Fruit fly (Drosophila melanogaster) whole organism, embryonic: Measurements from ENCODE around the gene CG6901.

Experiments
- ATbp ChIP-seq: fragments of 200-800 bp; sonication (Bioruptor generic); optimal IDR thresholded peaks from 2 replicates; lab custom pipeline; 2017; ENCODE audit warnings: missing biosample characterization, mild to moderate bottlenecking, missing genetic modification characterization, missing genetic modification reagents
- Bteb2 ChIP-seq: fragments of 200-800 bp; sonication (Bioruptor generic); optimal IDR thresholded peaks from 2 replicates; lab custom pipeline; 2016; ENCODE audit warnings: missing biosample characterization, missing genetic modification characterization
- CG10267 ChIP-seq: fragments of 200-800 bp; sonication (Bioruptor generic); optimal IDR thresholded peaks from 2 replicates; lab custom pipeline; 2018; ENCODE audit warnings: missing biosample characterization, mild to moderate bottlenecking, missing genetic modification characterization, moderate library complexity
- CG10321 ChIP-seq: fragments of 200-800 bp; sonication (Bioruptor generic); IDR thresholded peaks from 2 replicates; pipeline ENCODE4 v1.3.6; 2022; ENCODE audit warnings: missing biosample characterization, missing genetic modification characterization
- CG11456 ChIP-seq: fragments of 200-800 bp; sonication (Bioruptor generic); IDR thresholded peaks from 3 replicates; pipeline ENCODE4 v1.3.6; 2022; ENCODE audit warnings: missing biosample characterization, missing genetic modification characterization
- CG11504 ChIP-seq: fragments of 200-800 bp; sonication (Bioruptor generic); optimal IDR thresholded peaks from 3 replicates; lab custom pipeline; 2019; ENCODE audit warnings: missing biosample characterization, mild to moderate bottlenecking, missing genetic modification characterization, moderate library complexity
- CG13123 ChIP-seq: fragments of 200-800 bp; sonication (Bioruptor generic); optimal IDR thresholded peaks from 2 replicates; lab custom pipeline; 2016; ENCODE audit warnings: missing biosample characterization, missing genetic modification characterization
- CG13424 ChIP-seq: fragments of 200-800 bp; sonication (Bioruptor generic); optimal IDR thresholded peaks from 2 replicates; lab custom pipeline; 2019; ENCODE audit warnings: missing biosample characterization, mild to moderate bottlenecking, missing genetic modification characterization, moderate library complexity
- CG13624 ChIP-seq: fragments of 200-800 bp; sonication (Bioruptor generic); optimal IDR thresholded peaks from 2 replicates; lab custom pipeline; 2016; ENCODE audit warnings: missing biosample characterization, missing genetic modification characterization
- CG14710 ChIP-seq: fragments of 200-800 bp; sonication (Bioruptor generic); optimal IDR thresholded peaks from 3 replicates; lab custom pipeline; 2019; ENCODE audit warnings: missing biosample characterization, mild to moderate bottlenecking, missing genetic modification characterization, moderate library complexity
- CG14965 ChIP-seq: fragments of 200-800 bp; sonication (Bioruptor generic); optimal IDR thresholded peaks from 2 replicates; lab custom pipeline; 2016; ENCODE audit warnings: missing biosample characterization, missing genetic modification characterization, borderline replicate concordance
- CG1602 ChIP-seq: fragments of 200-800 bp; sonication (Bioruptor generic); optimal IDR thresholded peaks from 3 replicates; lab custom pipeline; 2016; ENCODE audit warnings: missing biosample characterization, missing genetic modification characterization
- CG17612 ChIP-seq: fragments of 200-800 bp; sonication (Bioruptor generic); IDR thresholded peaks from 2 replicates; pipeline ENCODE4 v1.3.6; 2022; ENCODE audit warnings: missing biosample characterization, missing genetic modification characterization
- CG1792 ChIP-seq: fragments of 200-800 bp; sonication (Bioruptor generic); optimal IDR thresholded peaks from 2 replicates; lab custom pipeline; 2016; ENCODE audit warnings: missing biosample characterization, missing genetic modification characterization
- CG18011 ChIP-seq: fragments of 200-800 bp; sonication (Bioruptor generic); optimal IDR thresholded peaks from 2 replicates; lab custom pipeline; 2017; ENCODE audit warnings: missing biosample characterization, missing genetic modification characterization, mild to moderate bottlenecking, moderate library complexity, missing genotype
- CG2129 ChIP-seq: fragments of 200-800 bp; sonication (Bioruptor generic); IDR thresholded peaks from 2 replicates; pipeline ENCODE4 v1.3.6; 2022; ENCODE audit warnings: missing biosample characterization, missing genetic modification characterization; ENCODE audit not compliant: partially characterized antibody
- CG31224 ChIP-seq: fragments of 200-800 bp; sonication (Bioruptor generic); IDR thresholded peaks from 2 replicates; pipeline ENCODE4 v1.3.6; 2022; ENCODE audit warnings: missing biosample characterization, missing genetic modification characterization
- CG31388 ChIP-seq: fragments of 200-800 bp; sonication (Bioruptor generic); optimal IDR thresholded peaks from 2 replicates; lab custom pipeline; 2016; ENCODE audit warnings: missing biosample characterization, missing genetic modification characterization
- CG32772 ChIP-seq: fragments of 200-800 bp; sonication (Bioruptor generic); IDR thresholded peaks from 2 replicates; pipeline ENCODE4 v1.3.6; 2022; ENCODE audit warnings: missing biosample characterization, missing genetic modification characterization
- CG3838 ChIP-seq: fragments of 200-800 bp; sonication (Bioruptor generic); optimal IDR thresholded peaks from 3 replicates; lab custom pipeline; 2016; ENCODE audit warnings: missing biosample characterization, missing genetic modification characterization
- CG9609 ChIP-seq: fragments of 200-800 bp; sonication (Bioruptor generic); optimal IDR thresholded peaks from 3 replicates; lab custom pipeline; 2016; ENCODE audit warnings: missing biosample characterization, missing genetic modification characterization
- Dad ChIP-seq: fragments of 200-800 bp; sonication (Bioruptor generic); optimal IDR thresholded peaks from 3 replicates; lab custom pipeline; 2016; ENCODE audit warnings: missing biosample characterization, missing genetic modification characterization
- Dref ChIP-seq: fragments of 200-800 bp; sonication (Bioruptor generic); IDR thresholded peaks from 2 replicates; pipeline ENCODE4 v1.3.6; 2022; ENCODE audit warnings: missing biosample characterization, missing genetic modification characterization
- Gug ChIP-seq: fragments of 200-800 bp; sonication (Bioruptor generic); IDR thresholded peaks from 4 replicates; pipeline ENCODE4 v1.3.6; 2022; ENCODE audit warnings: missing biosample characterization, missing genetic modification characterization
- Lim3 ChIP-seq: fragments of 200-800 bp; sonication (Bioruptor generic); IDR thresholded peaks from 2 replicates; pipeline ENCODE4 v1.3.6; 2022; ENCODE audit warnings: missing biosample characterization, missing genetic modification characterization
- MBD-R2 ChIP-seq: fragments of 200-800 bp; sonication (Bioruptor generic); IDR thresholded peaks from 2 replicates; pipeline ENCODE4 v1.3.6; 2022; ENCODE audit warnings: missing biosample characterization, missing genetic modification characterization
- Myb ChIP-seq: fragments of 200-800 bp; sonication (Bioruptor generic); optimal IDR thresholded peaks from 2 replicates; lab custom pipeline; 2016; ENCODE audit warnings: missing biosample characterization, missing genetic modification characterization
- Optix ChIP-seq: fragments of 200-800 bp; sonication (Bioruptor generic); IDR thresholded peaks from 3 replicates; pipeline ENCODE4 v1.3.6; 2022; ENCODE audit warnings: missing biosample characterization, missing genetic modification characterization
- Spps ChIP-seq: fragments of 200-800 bp; sonication (Bioruptor generic); optimal IDR thresholded peaks from 2 replicates; lab custom pipeline; 2018; ENCODE audit warnings: missing biosample characterization, mild to moderate bottlenecking, missing genetic modification characterization
- YL-1 ChIP-seq: fragments of 200-800 bp; sonication (Bioruptor generic); optimal IDR thresholded peaks from 3 replicates; lab custom pipeline; 2017; ENCODE audit warnings: missing biosample characterization, mild to moderate bottlenecking, missing genetic modification characterization
- bowl ChIP-seq: fragments of 200-800 bp; sonication (Bioruptor generic); IDR thresholded peaks from 2 replicates; pipeline ENCODE4 v1.3.6; 2022; ENCODE audit warnings: missing biosample characterization, missing genetic modification characterization
- cad ChIP-seq: fragments of >200 bp; optimal IDR thresholded peaks from 2 replicates; lab custom pipeline; 2017; ENCODE audit warnings: missing biosample characterization, missing genetic modification characterization
- cwo ChIP-seq: fragments of 200-800 bp; sonication (Bioruptor generic); optimal IDR thresholded peaks from 3 replicates; lab custom pipeline; 2017; ENCODE audit warnings: missing biosample characterization, missing genetic modification characterization, mild to moderate bottlenecking, moderate library complexity, missing genetic modification reagents
- fd102C ChIP-seq: fragments of 200-800 bp; sonication (Bioruptor generic); optimal IDR thresholded peaks from 2 replicates; lab custom pipeline; 2018; ENCODE audit warnings: missing biosample characterization, mild to moderate bottlenecking, missing genetic modification characterization, moderate library complexity
- hkb ChIP-seq, 2 experiments: fragments of 200-800 bp in 1 of 2; fragments of >200 bp in 1 of 2; sonication (Bioruptor generic) in 1 of 2; IDR thresholded peaks in 1 of 2; optimal IDR thresholded peaks in 1 of 2; 2 replicates each; pipeline versions ENCODE4 v1.3.6 to Lab custom; 2017 to 2022; ENCODE audit warnings: missing biosample characterization in 1 of 2, missing genetic modification characterization in 1 of 2
- lilli ChIP-seq: fragments of 200-800 bp; sonication (Bioruptor generic); optimal IDR thresholded peaks from 3 replicates; lab custom pipeline; 2016; ENCODE audit warnings: missing biosample characterization, missing genetic modification characterization
- mam ChIP-seq: fragments of 200-800 bp; sonication (Bioruptor generic); optimal IDR thresholded peaks from 3 replicates; lab custom pipeline; 2016; ENCODE audit warnings: missing biosample characterization, missing genetic modification characterization
- nmo ChIP-seq: fragments of 200-800 bp; sonication (Bioruptor generic); optimal IDR thresholded peaks from 2 replicates; lab custom pipeline; 2018; ENCODE audit warnings: missing biosample characterization, mild to moderate bottlenecking, missing genetic modification characterization, moderate library complexity
- pan ChIP-seq, 4 experiments: fragments of >200 bp in 3 of 4; fragments of 200-800 bp in 1 of 4; sonication (Bioruptor generic) in 1 of 4; optimal IDR thresholded peaks in 3 of 4; IDR thresholded peaks in 1 of 4; 2 replicates each; pipeline versions ENCODE4 v1.3.6 to Lab custom; 2017 to 2022; ENCODE audit warnings: missing biosample characterization in 2 of 4, missing genetic modification characterization in 2 of 4, mixed read lengths in 1 of 4
- pita ChIP-seq: fragments of 200-800 bp; sonication (Bioruptor generic); optimal IDR thresholded peaks from 2 replicates; lab custom pipeline; 2017; ENCODE audit warnings: missing biosample characterization, mild to moderate bottlenecking, missing genetic modification characterization
- psq ChIP-seq: fragments of 200-800 bp; sonication (Bioruptor generic); optimal IDR thresholded peaks from 2 replicates; lab custom pipeline; 2017; ENCODE audit warnings: missing biosample characterization, missing genetic modification characterization
- scrt ChIP-seq: fragments of 200-800 bp; sonication (Bioruptor generic); optimal IDR thresholded peaks from 2 replicates; lab custom pipeline; 2018; ENCODE audit warnings: missing biosample characterization, mild to moderate bottlenecking, missing genetic modification characterization, moderate library complexity
- sqz ChIP-seq: fragments of 200-800 bp; sonication (Bioruptor generic); optimal IDR thresholded peaks from 3 replicates; lab custom pipeline; 2018; ENCODE audit warnings: missing biosample characterization, mild to moderate bottlenecking, missing genetic modification characterization
- toy ChIP-seq: fragments of 200-800 bp; sonication (Bioruptor generic); IDR thresholded peaks from 2 replicates; pipeline ENCODE4 v1.3.6; 2022; ENCODE audit warnings: missing biosample characterization, missing genetic modification characterization
- unpg ChIP-seq: fragments of 200-800 bp; sonication (Bioruptor generic); optimal IDR thresholded peaks from 3 replicates; lab custom pipeline; 2018; ENCODE audit warnings: missing biosample characterization, mild to moderate bottlenecking, missing genetic modification characterization, moderate library complexity
- usp ChIP-seq: fragments of >200 bp; optimal IDR thresholded peaks from 2 replicates; lab custom pipeline; 2017; ENCODE audit warnings: missing biosample characterization, missing genetic modification characterization
- vvl ChIP-seq: fragments of 200-800 bp; sonication (Bioruptor generic); IDR thresholded peaks from 2 replicates; pipeline ENCODE4 v1.3.6; 2022; ENCODE audit warnings: missing biosample characterization, missing genetic modification characterization
- wor ChIP-seq: fragments of 200-800 bp; sonication (Bioruptor generic); IDR thresholded peaks from 2 replicates; pipeline ENCODE4 v1.3.6; 2022; ENCODE audit warnings: missing biosample characterization, missing genetic modification characterization
- zen ChIP-seq: fragments of 200-800 bp; sonication (Bioruptor generic); optimal IDR thresholded peaks from 3 replicates; lab custom pipeline; 2018; ENCODE audit warnings: missing biosample characterization, mild to moderate bottlenecking, missing genetic modification characterization, moderate library complexity

Gene CG6901

DNA sequence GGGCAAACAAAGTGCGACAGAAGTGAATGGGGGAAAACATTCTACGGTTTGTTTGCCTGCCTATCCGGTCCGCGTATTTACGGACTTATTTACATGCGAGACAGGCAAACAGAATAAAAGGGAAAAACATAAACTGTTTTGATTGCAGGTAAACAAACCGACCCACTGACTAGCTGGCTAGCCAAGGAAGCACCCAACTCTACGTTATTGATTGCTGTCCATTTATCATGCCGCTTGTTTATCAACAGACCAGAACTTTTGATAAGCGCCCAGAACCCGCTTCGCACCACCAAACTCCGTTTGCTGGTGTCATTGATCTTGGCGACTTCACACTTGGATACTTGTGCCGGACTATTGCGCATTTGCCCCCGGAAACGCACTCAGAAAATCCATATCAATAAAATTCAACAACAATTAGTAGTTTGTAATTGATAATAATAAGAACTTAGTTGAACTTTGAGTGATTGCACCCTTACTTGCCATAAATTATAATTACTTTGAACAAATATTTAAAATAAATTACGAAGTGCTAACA, 8.7 kb downstream of the CG6901 start (continued):
- TF ChIP-seq CG17612 (GFP tag; lab: Robert Waterston, UW): no peak
- TF ChIP-seq CG1602 (GFP tag; lab: Kevin White, UChicago): peak; percentile 29
- no peak for TF ChIP-seq CG14965
- TF ChIP-seq Bteb2 (GFP tag; lab: Kevin White, UChicago): peak; percentile 27
- peak; percentile 51 for TF ChIP-seq Spps (tag; lab: Kevin White, UChicago)
- no peak for TF ChIP-seq CG31388 (GFP tag; lab: Kevin White, UChicago)
- peak; percentile 58 for TF ChIP-seq CG3838 (GFP tag; lab: Kevin White, UChicago)
- TF ChIP-seq sqz (GFP tag; lab: Kevin White, UChicago): no peak
- no peak for TF ChIP-seq scrt (GFP tag; lab: Kevin White, UChicago)
- TF ChIP-seq bowl (GFP tag; lab: Robert Waterston, UW): no peak
- TF ChIP-seq CG9609 (GFP tag; lab: Kevin White, UChicago): peak; percentile 27
- peak; percentile 22 for TF ChIP-seq cwo (GFP tag; lab: Kevin White, UChicago)
- peak; percentile 31 for TF ChIP-seq mam (GFP tag; lab: Kevin White, UChicago)
- peak; percentile 34 for TF ChIP-seq unpg (GFP tag; lab: Kevin White, UChicago)
- peak; percentile 55 for TF ChIP-seq CG14710
- peak; percentile 72; the same call in 2 of the 3 replicates for TF ChIP-seq CG11456
- TF ChIP-seq zen: no peak
- TF ChIP-seq nmo (GFP tag; lab: Kevin White, UChicago): no peak
- peak; percentile 34 for TF ChIP-seq Myb (GFP tag; lab: Kevin White, UChicago)
- TF ChIP-seq Gug (GFP tag; lab: Robert Waterston, UW): no peak
- no peak for TF ChIP-seq CG13624 (GFP tag; lab: Kevin White, UChicago)
- no peak for TF ChIP-seq lilli (GFP tag; lab: Kevin White, UChicago)
- TF ChIP-seq psq: peak; percentile 30
- TF ChIP-seq pan (optimal IDR thresholded peaks at IDR 0.05; lab: Kevin White, UChicago): no peak
- TF ChIP-seq pan (GFP tag; optimal IDR thresholded peaks at IDR 0.05 in 1 of 2, IDR thresholded peaks at IDR 0.05 in 1 of 2): peak in 1 of 2 experiments; percentile 38
- TF ChIP-seq Dref (GFP tag; lab: Robert Waterston, UW): no peak
- no peak for TF ChIP-seq pita
- TF ChIP-seq MBD-R2 (GFP tag; lab: Robert Waterston, UW): no peak; the same call in 1 of the 2 replicates
- TF ChIP-seq fd102C (GFP tag; lab: Kevin White, UChicago): no peak
- no peak for TF ChIP-seq cad (GFP tag; lab: Kevin White, UChicago)
- no peak for TF ChIP-seq CG10267 (tag; lab: Kevin White, UChicago)
- no peak for TF ChIP-seq Lim3 (GFP tag; lab: Robert Waterston, UW)
- TF ChIP-seq ATbp (GFP tag; lab: Kevin White, UChicago): peak; percentile 83
- TF ChIP-seq CG10321 (GFP tag; lab: Robert Waterston, UW): peak; percentile 21; the same call in 1 of the 2 replicates
- no peak for TF ChIP-seq wor
- TF ChIP-seq usp: no peak
- TF ChIP-seq toy (GFP tag; lab: Robert Waterston, UW): peak; percentile 56; the same call in 1 of the 2 replicates
- TF ChIP-seq CG32772 (GFP tag; lab: Robert Waterston, UW): 0 out of 2 replicates have a peak, but pooled peaks have one; percentile 21
- TF ChIP-seq CG1792: peak; percentile 63
- TF ChIP-seq CG18011 (GFP tag; lab: Kevin White, UChicago): peak; percentile 36
- TF ChIP-seq CG11504 (tag; lab: Kevin White, UChicago): no peak
- TF ChIP-seq CG13123 (GFP tag; lab: Kevin White, UChicago): peak; percentile 81
- TF ChIP-seq hkb (optimal IDR thresholded peaks at IDR 0.05; lab: Kevin White, UChicago): no peak
- TF ChIP-seq hkb (GFP tag; IDR thresholded peaks at IDR 0.05; lab: Robert Waterston, UW): peak; percentile 58; the same call in 1 of the 2 replicates
- no peak for TF ChIP-seq Dad (GFP tag; lab: Kevin White, UChicago)
- no peak for TF ChIP-seq CG2129 (GFP tag; lab: Robert Waterston, UW)
- peak; percentile 65 for TF ChIP-seq YL-1 (GFP tag; lab: Kevin White, UChicago)
- peak; percentile 45 for TF ChIP-seq CG13424 (tag; lab: Kevin White, UChicago)
- TF ChIP-seq vvl (GFP tag; lab: Robert Waterston, UW): no peak
- peak; percentile 29; the same call in 1 of the 2 replicates for TF ChIP-seq CG31224 (GFP tag; lab: Robert Waterston, UW)
- 0 out of 3 replicates have a peak, but pooled peaks have one; percentile 36 for TF ChIP-seq Optix (GFP tag; lab: Robert Waterston, UW)
